Worm (Caenorhabditis elegans) whole organism, late embryonic: ENCODE measurements around the gene Y45F10D.16.

Experiments
- C08G9.2 ChIP-seq: sonication (generic microtip); optimal IDR thresholded peaks from 2 replicates; lab custom pipeline; 2016; ENCODE audit warnings: mild to moderate bottlenecking, missing genetic modification characterization, moderate library complexity, missing compliant biosample characterization
- C38D4.7 ChIP-seq: fragments of 200-800 bp; sonication (Bioruptor generic); optimal IDR thresholded peaks from 2 replicates; lab custom pipeline; 2018; ENCODE audit warnings: mild to moderate bottlenecking, missing genetic modification characterization, moderate library complexity, missing compliant biosample characterization
- K09A11.1 ChIP-seq: sonication (generic microtip); optimal IDR thresholded peaks from 2 replicates; lab custom pipeline; 2017; ENCODE audit warnings: antibody characterized with exemption, mild to moderate bottlenecking, missing genetic modification characterization, missing compliant biosample characterization; ENCODE audit not compliant: insufficient read depth
- T23F11.4 ChIP-seq: fragments of 200-800 bp; sonication (Bioruptor generic); optimal IDR thresholded peaks from 2 replicates; lab custom pipeline; 2018; ENCODE audit warnings: mild to moderate bottlenecking, missing genetic modification characterization, missing compliant biosample characterization
- Y22D7AL.16 ChIP-seq: sonication (generic microtip); optimal IDR thresholded peaks from 2 replicates; lab custom pipeline; 2016; ENCODE audit warnings: missing genetic modification characterization, missing compliant biosample characterization
- ahr-1 ChIP-seq: sonication (generic microtip); optimal IDR thresholded peaks from 2 replicates; lab custom pipeline; 2016; ENCODE audit warnings: missing genetic modification characterization, missing compliant biosample characterization
- ama-1 ChIP-seq: fragments of 150-350 bp; optimal IDR thresholded peaks from 2 replicates; lab custom pipeline; 2014
- ceh-14 ChIP-seq: sonication (generic microtip); optimal IDR thresholded peaks from 2 replicates; lab custom pipeline; 2016; ENCODE audit warnings: missing genotype, missing genetic modification characterization, missing compliant biosample characterization
- ceh-18 ChIP-seq: sonication (generic microtip); optimal IDR thresholded peaks from 2 replicates; lab custom pipeline; 2016; ENCODE audit warnings: missing genetic modification characterization, missing compliant biosample characterization
- ceh-19 ChIP-seq: fragments of 200-800 bp; sonication (Bioruptor generic); optimal IDR thresholded peaks from 2 replicates; lab custom pipeline; 2018; ENCODE audit warnings: mild to moderate bottlenecking, missing genetic modification characterization, missing compliant biosample characterization
- ceh-2 ChIP-seq: sonication (generic microtip); optimal IDR thresholded peaks from 2 replicates; lab custom pipeline; 2016; ENCODE audit warnings: missing genotype, missing genetic modification characterization, missing compliant biosample characterization
- ceh-22 ChIP-seq: sonication (generic microtip); optimal IDR thresholded peaks from 2 replicates; lab custom pipeline; 2017; ENCODE audit warnings: missing biosample characterization, missing genetic modification characterization
- ceh-24 ChIP-seq: sonication (generic microtip); optimal IDR thresholded peaks from 2 replicates; lab custom pipeline; 2016; ENCODE audit warnings: mild to moderate bottlenecking, missing genetic modification characterization, missing compliant biosample characterization
- ceh-30 ChIP-seq: fragments of 150-350 bp; optimal IDR thresholded peaks from 2 replicates; lab custom pipeline; 2014; ENCODE audit warnings: missing biosample characterization, missing genetic modification characterization
- ceh-31 ChIP-seq: sonication (generic microtip); optimal IDR thresholded peaks from 2 replicates; lab custom pipeline; 2016; ENCODE audit warnings: missing genetic modification characterization, missing compliant biosample characterization
- ceh-48 ChIP-seq: sonication (generic microtip); optimal IDR thresholded peaks from 2 replicates; lab custom pipeline; 2016; ENCODE audit warnings: missing genetic modification characterization, inconsistent platforms, missing compliant biosample characterization
- ceh-6 ChIP-seq: fragments of 200-800 bp; sonication (Bioruptor generic); optimal IDR thresholded peaks from 2 replicates; lab custom pipeline; 2018; ENCODE audit warnings: mild to moderate bottlenecking, missing genetic modification characterization, missing compliant biosample characterization
- ceh-9 ChIP-seq: sonication (generic microtip); optimal IDR thresholded peaks from 2 replicates; lab custom pipeline; 2016; ENCODE audit warnings: mild to moderate bottlenecking, missing genetic modification characterization, inconsistent platforms, missing compliant biosample characterization
- che-1 ChIP-seq: sonication (generic microtip); optimal IDR thresholded peaks from 2 replicates; lab custom pipeline; 2016; ENCODE audit warnings: mild to moderate bottlenecking, missing genetic modification characterization, missing compliant biosample characterization
- dmd-4 ChIP-seq: sonication (generic microtip); optimal IDR thresholded peaks from 2 replicates; lab custom pipeline; 2016; ENCODE audit warnings: borderline replicate concordance, missing genetic modification characterization, missing compliant biosample characterization
- dve-1 ChIP-seq: sonication (generic microtip); optimal IDR thresholded peaks from 2 replicates; lab custom pipeline; 2017; ENCODE audit warnings: antibody characterized with exemption, mild to moderate bottlenecking, missing genetic modification characterization, missing compliant biosample characterization
- elt-2 ChIP-seq: sonication (generic microtip); optimal IDR thresholded peaks from 2 replicates; lab custom pipeline; 2016; ENCODE audit warnings: missing genetic modification reagents, missing genetic modification characterization, missing compliant biosample characterization
- ets-4 ChIP-seq: sonication (generic microtip); optimal IDR thresholded peaks from 2 replicates; lab custom pipeline; 2016; ENCODE audit warnings: missing genetic modification characterization, missing compliant biosample characterization
- eyg-1 ChIP-seq: sonication (generic microtip); optimal IDR thresholded peaks from 2 replicates; lab custom pipeline; 2016; ENCODE audit warnings: missing genotype, missing genetic modification characterization, missing compliant biosample characterization
- fax-1 ChIP-seq: sonication (generic microtip); optimal IDR thresholded peaks from 2 replicates; lab custom pipeline; 2016; ENCODE audit warnings: missing genotype, missing genetic modification characterization, missing compliant biosample characterization
- fkh-10 ChIP-seq: fragments of 150-350 bp; optimal IDR thresholded peaks from 2 replicates; lab custom pipeline; 2014; ENCODE audit warnings: missing biosample characterization, missing genetic modification reagents, missing genetic modification characterization
- fkh-6 ChIP-seq: sonication (generic microtip); optimal IDR thresholded peaks from 2 replicates; lab custom pipeline; 2016; ENCODE audit warnings: missing genetic modification characterization, missing compliant biosample characterization
- hlh-15 ChIP-seq: sonication (generic microtip); optimal IDR thresholded peaks from 2 replicates; lab custom pipeline; 2016; ENCODE audit warnings: missing genetic modification characterization, missing compliant biosample characterization
- hlh-30 ChIP-seq: sonication (generic microtip); optimal IDR thresholded peaks from 2 replicates; lab custom pipeline; 2017; ENCODE audit warnings: antibody characterized with exemption, missing genetic modification characterization, missing compliant biosample characterization; ENCODE audit not compliant: insufficient read depth
- hlh-6 ChIP-seq: sonication (generic microtip); optimal IDR thresholded peaks from 2 replicates; lab custom pipeline; 2016; ENCODE audit warnings: missing genotype, missing genetic modification characterization, missing compliant biosample characterization
- hlh-8 ChIP-seq: sonication (generic microtip); optimal IDR thresholded peaks from 2 replicates; lab custom pipeline; 2016; ENCODE audit warnings: missing genotype, missing genetic modification characterization, missing compliant biosample characterization
- lim-6 ChIP-seq: sonication (generic microtip); optimal IDR thresholded peaks from 2 replicates; lab custom pipeline; 2016; ENCODE audit warnings: missing genetic modification characterization, missing compliant biosample characterization
- lin-11 ChIP-seq: fragments of 200-800 bp; sonication (Bioruptor generic); optimal IDR thresholded peaks from 2 replicates; lab custom pipeline; 2018; ENCODE audit warnings: mild to moderate bottlenecking, missing genetic modification characterization, missing compliant biosample characterization
- mec-3 ChIP-seq: sonication (generic microtip); optimal IDR thresholded peaks from 2 replicates; lab custom pipeline; 2016; ENCODE audit warnings: borderline replicate concordance, missing genetic modification characterization, missing compliant biosample characterization
- nfya-1 ChIP-seq: sonication (generic microtip); optimal IDR thresholded peaks from 2 replicates; lab custom pipeline; 2017; ENCODE audit warnings: missing genetic modification characterization, mild to moderate bottlenecking, missing compliant biosample characterization, antibody characterized with exemption, moderate library complexity
- nhr-11 ChIP-seq: fragments of 150-350 bp; optimal IDR thresholded peaks from 2 replicates; lab custom pipeline; 2014; ENCODE audit warnings: missing biosample characterization, missing genetic modification characterization
- nhr-232 ChIP-seq: sonication (generic microtip); optimal IDR thresholded peaks from 2 replicates; lab custom pipeline; 2016; ENCODE audit warnings: missing genetic modification characterization, missing compliant biosample characterization
- npax-4 ChIP-seq: sonication (generic microtip); optimal IDR thresholded peaks from 2 replicates; lab custom pipeline; 2016; ENCODE audit warnings: missing genetic modification characterization, missing compliant biosample characterization
- odd-2 ChIP-seq: sonication (generic microtip); optimal IDR thresholded peaks from 2 replicates; lab custom pipeline; 2017; ENCODE audit warnings: antibody characterized with exemption, mild to moderate bottlenecking, missing genetic modification characterization, missing compliant biosample characterization
- pat-9 ChIP-seq: fragments of 200-800 bp; sonication (Bioruptor generic); optimal IDR thresholded peaks from 2 replicates; lab custom pipeline; 2018; ENCODE audit warnings: mild to moderate bottlenecking, missing genetic modification characterization, moderate library complexity, missing compliant biosample characterization
- pax-1 ChIP-seq: fragments of 150-350 bp; optimal IDR thresholded peaks from 2 replicates; lab custom pipeline; 2014; ENCODE audit warnings: missing biosample characterization, missing genetic modification characterization
- pha-4 ChIP-seq: fragments of 150-350 bp; optimal IDR thresholded peaks from 2 replicates; lab custom pipeline; 2018; ENCODE audit warnings: missing biosample characterization, missing genetic modification reagents, missing genetic modification characterization
- pqm-1 ChIP-seq: sonication (generic microtip); optimal IDR thresholded peaks from 2 replicates; lab custom pipeline; 2016; ENCODE audit warnings: missing genetic modification characterization, missing compliant biosample characterization
- ref-2 ChIP-seq: sonication (generic microtip); optimal IDR thresholded peaks from 2 replicates; lab custom pipeline; 2016; ENCODE audit warnings: missing genetic modification characterization, missing compliant biosample characterization
- rnt-1 ChIP-seq: sonication (generic microtip); optimal IDR thresholded peaks from 2 replicates; lab custom pipeline; 2016; ENCODE audit warnings: missing genetic modification characterization, missing compliant biosample characterization
- sdc-2 ChIP-seq: sonication (generic microtip); optimal IDR thresholded peaks from 2 replicates; lab custom pipeline; 2016; ENCODE audit warnings: missing genotype, missing genetic modification characterization, missing compliant biosample characterization
- sox-2 ChIP-seq: fragments of 200-800 bp; sonication (Bioruptor generic); IDR thresholded peaks from 2 replicates; pipeline ENCODE4 v1.3.6; 2022; ENCODE audit warnings: missing genetic modification reagents, missing genetic modification characterization, missing compliant biosample characterization
- sox-4 ChIP-seq: sonication (generic microtip); optimal IDR thresholded peaks from 2 replicates; lab custom pipeline; 2017; ENCODE audit warnings: mild to moderate bottlenecking, missing genetic modification characterization, inconsistent platforms, missing compliant biosample characterization
- ttx-3 ChIP-seq: sonication (generic microtip); optimal IDR thresholded peaks from 2 replicates; lab custom pipeline; 2016; ENCODE audit warnings: missing genetic modification reagents, missing genetic modification characterization, missing compliant biosample characterization
- unc-42 ChIP-seq: sonication (generic microtip); optimal IDR thresholded peaks from 2 replicates; lab custom pipeline; 2016; ENCODE audit warnings: missing genotype, missing genetic modification characterization, missing compliant biosample characterization
- unc-55 ChIP-seq: sonication (generic microtip); optimal IDR thresholded peaks from 2 replicates; lab custom pipeline; 2017; ENCODE audit warnings: missing biosample characterization, missing genetic modification reagents, missing genetic modification characterization
- unc-86 ChIP-seq: sonication (generic microtip); optimal IDR thresholded peaks from 2 replicates; lab custom pipeline; 2016; ENCODE audit warnings: missing genetic modification characterization, missing compliant biosample characterization
- zip-5 ChIP-seq: sonication (generic microtip); optimal IDR thresholded peaks from 2 replicates; lab custom pipeline; 2016; ENCODE audit warnings: missing genetic modification characterization, missing compliant biosample characterization

Y45F10D.16 gene

DNA sequence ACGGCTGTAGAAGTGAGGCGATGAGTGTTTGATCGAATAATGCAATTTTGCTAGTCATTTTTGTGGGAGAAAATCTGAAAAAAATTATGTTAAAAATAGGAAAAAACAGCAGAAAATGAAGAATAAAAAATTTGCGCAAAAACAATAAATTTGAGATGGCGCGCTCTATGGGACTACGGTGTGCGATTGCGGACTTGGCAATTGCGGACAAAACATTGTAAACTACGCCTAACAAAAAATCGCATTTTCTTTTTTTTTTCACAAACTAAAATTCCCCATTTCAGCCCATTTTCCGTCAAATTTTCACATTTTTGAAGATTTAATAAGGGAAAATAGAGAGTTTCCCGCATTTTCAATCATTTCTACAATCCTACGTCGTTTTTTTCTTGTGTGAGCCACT, 12.4 kb downstream of the Y45F10D.16 start, which contains the start of the genes sas-6 and Y45F10D.7 (continued):
- TF ChIP-seq sdc-2 (tag; lab: Kevin White, UChicago) (no peak), unc-86 (tag; lab: Kevin White, UChicago) (peak; percentile 32), odd-2 (no peak), zip-5 (no peak), unc-42 (tag; lab: Kevin White, UChicago) (peak; percentile 61), ceh-6 (GFP tag; lab: Kevin White, UChicago) (no peak), C08G9.2 (tag; lab: Kevin White, UChicago) (peak; percentile 15), dve-1 (tag; lab: Kevin White, UChicago) (peak; percentile 23), C38D4.7 (GFP tag; lab: Kevin White, UChicago) (no peak), ceh-48 (tag; lab: Kevin White, UChicago) (no peak), Y22D7AL.16 (tag; lab: Kevin White, UChicago) (no peak), unc-55 (GFP tag; lab: Kevin White, UChicago) (no peak), nhr-11 (tag; lab: Kevin White, UChicago) (no peak), ttx-3 (tag; lab: Kevin White, UChicago) (no peak), ceh-19 (GFP tag; lab: Kevin White, UChicago) (no peak), eyg-1 (tag; lab: Kevin White, UChicago) (no peak), ceh-18 (tag; lab: Kevin White, UChicago) (peak; percentile 13), ceh-2 (no peak), hlh-6 (tag; lab: Kevin White, UChicago) (no peak), ahr-1 (tag; lab: Kevin White, UChicago) (no peak), ceh-30 (tag; lab: Kevin White, UChicago) (no peak), pat-9 (tag; lab: Kevin White, UChicago) (no peak), mec-3 (tag; lab: Kevin White, UChicago) (no peak), ceh-9 (no peak), fkh-10 (GFP tag; lab: Kevin White, UChicago) (no peak), ref-2 (tag; lab: Kevin White, UChicago) (peak; percentile 73), ceh-24 (tag; lab: Kevin White, UChicago) (no peak), ceh-22 (tag; lab: Kevin White, UChicago) (no peak), fkh-6 (tag; lab: Kevin White, UChicago) (no peak), ama-1 (lab: Kevin White, UChicago) (no peak), K09A11.1 (no peak), hlh-8 (tag; lab: Kevin White, UChicago) (no peak), hlh-15 (no peak), lim-6 (no peak), ceh-31 (tag; lab: Kevin White, UChicago) (peak; percentile 40), elt-2 (peak; percentile 55), pqm-1 (tag; lab: Kevin White, UChicago) (no peak), npax-4 (tag; lab: Kevin White, UChicago) (peak; percentile 32), dmd-4 (no peak), pha-4 (tag; lab: Kevin White, UChicago) (no peak), nfya-1 (tag; lab: Kevin White, UChicago) (peak; percentile 80), ets-4 (tag; lab: Kevin White, UChicago) (no peak), T23F11.4 (GFP tag; lab: Kevin White, UChicago) (no peak), fax-1 (no peak), lin-11 (tag; lab: Kevin White, UChicago) (no peak), ceh-14 (no peak), sox-2 (no peak), rnt-1 (tag; lab: Kevin White, UChicago) (no peak), hlh-30 (tag; lab: Kevin White, UChicago) (no peak), sox-4 (tag; lab: Kevin White, UChicago) (no peak), pax-1 (no peak), nhr-232 (tag; lab: Kevin White, UChicago) (no peak), che-1 (tag; lab: Kevin White, UChicago) (no peak)
